Fruit fly (Drosophila melanogaster): ENCODE data around the gene Rnf11.

- TF ChIP-seq ken (GFP tag; IDR thresholded peaks at IDR 0.05) (no peak), gro (GFP tag; optimal IDR thresholded peaks at IDR 0.05) (no peak), Aef1 (GFP tag; IDR thresholded peaks at IDR 0.05) (no peak), CG15269 (tag; optimal IDR thresholded peaks at IDR 0.05) (no peak)
Measured at dm6 chr4:313696-314104, 1.0 kb upstream of the Rnf11 start, which contains the start of gene Zip102B.
